Worm (Caenorhabditis elegans) whole organism, L4 larva: ENCODE data around the gene clec-67.

ENCODE experiments used
- F10B5.3 ChIP-seq: sonication (generic microtip); optimal IDR thresholded peaks from 2 replicates; lab custom pipeline; 2016; ENCODE audit warnings: mild to moderate bottlenecking, missing genetic modification characterization, missing compliant biosample characterization
- F26F4.8 ChIP-seq: fragments of 200-800 bp; sonication (Bioruptor generic); conservative IDR thresholded peaks from 2 replicates; pipeline ENCODE4 v1.3.6; 2022; ENCODE audit warnings: missing genetic modification characterization, missing compliant biosample characterization
- F37D6.2 ChIP-seq: sonication (generic microtip); optimal IDR thresholded peaks from 2 replicates; lab custom pipeline; 2016; ENCODE audit warnings: mild to moderate bottlenecking, missing genetic modification characterization, missing compliant biosample characterization
- F44E2.7 ChIP-seq: fragments of 200-800 bp; sonication (Bioruptor generic); IDR thresholded peaks from 2 replicates; pipeline ENCODE4 v2.1.2; 2022; ENCODE audit warnings: missing genetic modification characterization, missing compliant biosample characterization
- F49E8.2 ChIP-seq: sonication (generic microtip); optimal IDR thresholded peaks from 2 replicates; lab custom pipeline; 2016; ENCODE audit warnings: missing compliant biosample characterization, mild to moderate bottlenecking, missing genetic modification characterization, borderline replicate concordance
- T20F7.1 ChIP-seq: fragments of 200-800 bp; sonication (Bioruptor generic); optimal IDR thresholded peaks from 2 replicates; lab custom pipeline; 2018; ENCODE audit warnings: mild to moderate bottlenecking, missing genetic modification characterization, missing compliant biosample characterization
- ZK546.5 ChIP-seq, 2 experiments: sonication (generic microtip); optimal IDR thresholded peaks; 2 replicates each; lab custom pipeline; 2017; ENCODE audit warnings: missing biosample characterization in 2 of 2, missing genetic modification characterization in 2 of 2
- attf-4 ChIP-seq: sonication (generic microtip); optimal IDR thresholded peaks from 3 replicates; lab custom pipeline; 2017; ENCODE audit warnings: missing biosample characterization, missing genetic modification characterization
- ceh-44 ChIP-seq: fragments of 200-800 bp; sonication (Bioruptor generic); IDR thresholded peaks from 2 replicates; pipeline ENCODE4 v1.3.6; 2022; ENCODE audit warnings: missing genetic modification reagents, missing genetic modification characterization, missing compliant biosample characterization
- ceh-82 ChIP-seq: sonication (generic microtip); optimal IDR thresholded peaks from 2 replicates; lab custom pipeline; 2017; ENCODE audit warnings: missing biosample characterization, missing genetic modification characterization
- daf-16 ChIP-seq, 3 experiments: sonication (generic microtip); optimal IDR thresholded peaks; 2 replicates each; lab custom pipeline; 2016 to 2017; ENCODE audit warnings: missing genetic modification characterization in 3 of 3, missing genetic modification reagents in 3 of 3, mild to moderate bottlenecking in 2 of 3, missing compliant biosample characterization in 2 of 3, missing biosample characterization in 1 of 3, moderate library complexity in 1 of 3
- daf-19 ChIP-seq: fragments of 200-800 bp; sonication (Bioruptor generic); conservative IDR thresholded peaks from 2 replicates; pipeline ENCODE4 v1.3.6; 2022; ENCODE audit warnings: missing genetic modification characterization, missing compliant biosample characterization
- daf-8 ChIP-seq: fragments of 200-800 bp; sonication (Bioruptor generic); IDR thresholded peaks from 2 replicates; pipeline ENCODE4 v1.3.6; 2022; ENCODE audit warnings: missing genetic modification characterization, missing compliant biosample characterization
- dmd-6 ChIP-seq: fragments of 200-800 bp; sonication (Bioruptor generic); IDR thresholded peaks from 2 replicates; pipeline ENCODE4 v1.3.6; 2022; ENCODE audit warnings: missing genetic modification reagents, missing genetic modification characterization, missing compliant biosample characterization
- dpl-1 ChIP-seq: fragments of 150-350 bp; optimal IDR thresholded peaks from 2 replicates; lab custom pipeline; 2014; ENCODE audit warnings: missing biosample characterization, missing genetic modification reagents, missing genetic modification characterization
- duxl-1 ChIP-seq: sonication (generic microtip); optimal IDR thresholded peaks from 2 replicates; lab custom pipeline; 2016; ENCODE audit warnings: mild to moderate bottlenecking, missing genetic modification characterization, moderate library complexity, missing compliant biosample characterization; ENCODE audit not compliant: poor library complexity
- fkh-10 ChIP-seq: fragments of 150-350 bp; optimal IDR thresholded peaks from 2 replicates; lab custom pipeline; 2014; ENCODE audit warnings: missing biosample characterization, missing genetic modification reagents, missing genetic modification characterization
- fos-1 ChIP-seq: fragments of 150-350 bp; optimal IDR thresholded peaks from 2 replicates; lab custom pipeline; 2014; ENCODE audit warnings: missing biosample characterization, missing genetic modification characterization
- gei-8 ChIP-seq: fragments of 200-800 bp; sonication (Bioruptor generic); optimal IDR thresholded peaks from 2 replicates; lab custom pipeline; 2018; ENCODE audit warnings: mild to moderate bottlenecking, missing genetic modification characterization, missing compliant biosample characterization
- lin-1 ChIP-seq: fragments of 200-800 bp; sonication (Bioruptor generic); IDR thresholded peaks from 2 replicates; pipeline ENCODE4 v1.3.6; 2022; ENCODE audit warnings: missing genetic modification reagents, missing genetic modification characterization, missing compliant biosample characterization
- lir-3 ChIP-seq: sonication (generic microtip); optimal IDR thresholded peaks from 2 replicates; lab custom pipeline; 2016; ENCODE audit warnings: mild to moderate bottlenecking, missing genetic modification characterization, missing compliant biosample characterization
- lsy-2 ChIP-seq, 2 experiments: fragments of 150-350 bp in 1 of 2; sonication (generic microtip) in 1 of 2; optimal IDR thresholded peaks; 2 replicates each; lab custom pipeline; 2014 to 2017; ENCODE audit warnings: missing biosample characterization in 2 of 2, missing genetic modification characterization in 2 of 2
- madf-9 ChIP-seq: fragments of 200-800 bp; sonication (Bioruptor generic); conservative IDR thresholded peaks from 2 replicates; pipeline ENCODE4 v1.3.6; 2022; ENCODE audit warnings: missing genetic modification reagents, missing genetic modification characterization, missing compliant biosample characterization
- mdl-1 ChIP-seq, 2 experiments: fragments of 150-350 bp in 1 of 2; sonication (generic microtip) in 1 of 2; optimal IDR thresholded peaks; 2 replicates each; lab custom pipeline; 2014 to 2017; ENCODE audit warnings: missing biosample characterization in 2 of 2, missing genetic modification characterization in 2 of 2
- mxl-3 ChIP-seq: fragments of 200-800 bp; sonication (Bioruptor generic); optimal IDR thresholded peaks from 2 replicates; lab custom pipeline; 2018; ENCODE audit warnings: mild to moderate bottlenecking, missing genetic modification characterization, missing compliant biosample characterization
- nhr-102 ChIP-seq: sonication (generic microtip); optimal IDR thresholded peaks from 2 replicates; lab custom pipeline; 2016; ENCODE audit warnings: mild to moderate bottlenecking, missing genetic modification characterization, moderate library complexity, missing compliant biosample characterization
- nhr-111 ChIP-seq: fragments of 200-800 bp; sonication (Bioruptor generic); optimal IDR thresholded peaks from 2 replicates; lab custom pipeline; 2018; ENCODE audit warnings: mild to moderate bottlenecking, missing genetic modification characterization, missing compliant biosample characterization
- nhr-28 ChIP-seq: fragments of 150-350 bp; optimal IDR thresholded peaks from 2 replicates; lab custom pipeline; 2014; ENCODE audit warnings: missing biosample characterization, missing genetic modification characterization
- nhr-41 ChIP-seq: fragments of 200-800 bp; sonication (Bioruptor generic); IDR thresholded peaks from 2 replicates; pipeline ENCODE4 v1.3.6; 2022; ENCODE audit warnings: missing genetic modification reagents, missing genetic modification characterization, missing compliant biosample characterization
- php-3 ChIP-seq: fragments of 200-800 bp; sonication (Bioruptor generic); IDR thresholded peaks from 2 replicates; pipeline ENCODE4 v1.3.6; 2022; ENCODE audit warnings: missing genetic modification reagents, missing genetic modification characterization, missing compliant biosample characterization
- saeg-2 ChIP-seq: fragments of 200-800 bp; sonication (Bioruptor generic); IDR thresholded peaks from 2 replicates; pipeline ENCODE4 v1.3.6; 2022; ENCODE audit warnings: missing genetic modification reagents, missing genetic modification characterization, missing compliant biosample characterization
- sdz-12 ChIP-seq: fragments of 200-800 bp; sonication (Bioruptor generic); optimal IDR thresholded peaks from 2 replicates; lab custom pipeline; 2018; ENCODE audit warnings: mild to moderate bottlenecking, missing genetic modification characterization, missing compliant biosample characterization
- skn-1 ChIP-seq: fragments of 150-350 bp; optimal IDR thresholded peaks from 2 replicates; lab custom pipeline; 2014; ENCODE audit warnings: missing biosample characterization, missing genetic modification characterization
- snpc-4 ChIP-seq: fragments of 150-350 bp; optimal IDR thresholded peaks from 2 replicates; lab custom pipeline; 2014; ENCODE audit warnings: missing biosample characterization, missing genetic modification characterization
- tag-97 ChIP-seq: fragments of 200-800 bp; sonication (Bioruptor generic); IDR thresholded peaks from 2 replicates; pipeline ENCODE4 v1.3.6; 2022; ENCODE audit warnings: missing genetic modification characterization, missing compliant biosample characterization
- tra-1 ChIP-seq: fragments of 200-800 bp; sonication (Bioruptor generic); IDR thresholded peaks from 2 replicates; pipeline ENCODE4 v1.3.6; 2022; ENCODE audit warnings: missing genetic modification reagents, missing genetic modification characterization, missing compliant biosample characterization
- unc-62 ChIP-seq, 3 experiments: fragments of 150-350 bp in 1 of 3; sonication (generic microtip); optimal IDR thresholded peaks in 2 of 3; peaks in 1 of 3; 1 replicate in 1 of 3; 2 replicates in 2 of 3; lab custom pipeline; 2014 to 2017; ENCODE audit warnings: missing biosample characterization in 3 of 3, missing genetic modification characterization in 3 of 3, missing genetic modification reagents in 3 of 3, missing genotype in 1 of 3
- zip-2 ChIP-seq: fragments of 150-350 bp; optimal IDR thresholded peaks from 2 replicates; lab custom pipeline; 2014; ENCODE audit warnings: missing biosample characterization, missing genetic modification characterization
- ztf-7 ChIP-seq: fragments of 150-350 bp; optimal IDR thresholded peaks from 2 replicates; lab custom pipeline; 2014; ENCODE audit warnings: missing biosample characterization, missing genetic modification characterization

clec-67 gene

DNA sequence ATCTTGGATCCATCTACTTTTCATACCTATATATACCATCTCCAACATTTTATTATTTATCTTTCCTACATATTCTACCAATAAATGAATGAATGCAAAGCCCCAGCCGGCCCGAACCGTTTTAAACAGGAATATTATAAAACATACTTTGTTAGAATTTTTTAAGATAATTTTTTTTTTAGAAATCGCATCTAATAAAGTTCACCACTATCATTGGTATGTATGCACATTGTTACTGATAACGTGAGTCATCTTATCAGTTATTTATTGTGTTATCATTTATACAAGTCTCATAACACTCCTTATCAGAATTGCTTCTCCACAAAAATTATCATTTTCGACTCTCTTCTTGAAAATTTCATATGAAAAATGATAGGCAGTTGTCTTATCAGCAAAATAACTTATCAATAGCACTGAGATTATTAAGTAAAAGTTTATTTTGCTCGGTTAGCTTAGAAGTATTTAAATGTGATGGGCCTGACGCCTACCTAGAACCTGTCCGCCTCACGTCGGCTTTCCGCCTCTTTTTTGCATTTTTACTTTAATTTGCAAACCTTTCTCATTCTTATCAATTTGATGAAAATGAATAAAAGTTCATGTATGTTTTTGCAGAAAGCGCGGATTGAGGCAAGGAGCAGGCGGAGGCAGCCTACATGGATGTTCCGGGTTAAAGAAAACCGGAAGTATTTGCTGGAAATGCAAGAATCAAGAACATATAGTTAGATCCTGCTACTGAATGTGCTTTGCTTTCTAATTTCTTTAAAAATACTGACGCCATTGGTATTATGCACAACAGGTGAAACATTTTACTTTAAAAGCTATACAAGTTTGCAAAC lies 22.0 kb upstream of the clec-67 start, which contains the start of gene srz-62 (continued):
- TF ChIP-seq lin-1 (GFP tag; lab: Robert Waterston, UW), result peak; percentile 97
- TF ChIP-seq mdl-1 (tag; optimal IDR thresholded peaks at IDR 0.05; lab: Kevin White, UChicago), result peak in 1 of 2 experiments; percentile 70
- TF ChIP-seq F44E2.7 (GFP tag; lab: Robert Waterston, UW), result no peak
- peak; percentile 95 for TF ChIP-seq tra-1
- peak; percentile 87 for TF ChIP-seq fos-1 (tag; lab: Kevin White, UChicago)
- no peak for TF ChIP-seq zip-2 (tag; lab: Kevin White, UChicago)
- no peak for TF ChIP-seq ceh-82
- peak; percentile 13 for TF ChIP-seq mxl-3 (GFP tag; lab: Kevin White, UChicago)
- peak in 1 of 2 experiments; percentile 76 for TF ChIP-seq daf-16 (GFP tag; optimal IDR thresholded peaks at IDR 0.05; lab: Kevin White, UChicago)
- TF ChIP-seq daf-16 (tag; optimal IDR thresholded peaks at IDR 0.05; lab: Kevin White, UChicago), result peak; percentile 97
- TF ChIP-seq lsy-2 (tag; optimal IDR thresholded peaks at IDR 0.05; lab: Kevin White, UChicago), result no peak
- TF ChIP-seq skn-1, result no peak
- TF ChIP-seq T20F7.1 (GFP tag; lab: Kevin White, UChicago), result peak; percentile 53
- no peak for TF ChIP-seq nhr-41 (GFP tag; lab: Robert Waterston, UW)
- TF ChIP-seq php-3 (GFP tag; lab: Robert Waterston, UW), result peak; percentile 98
- TF ChIP-seq F37D6.2 (tag; lab: Kevin White, UChicago), result no peak
- TF ChIP-seq unc-62 (GFP tag; optimal IDR thresholded peaks at IDR 0.05 in 1 of 2; lab: Kevin White, UChicago), result peak in 1 of 2 experiments; percentile 63
- no peak for TF ChIP-seq unc-62 (tag; optimal IDR thresholded peaks at IDR 0.05; lab: Kevin White, UChicago)
- TF ChIP-seq nhr-28 (tag; lab: Kevin White, UChicago), result peak; percentile 97
- no peak for TF ChIP-seq ztf-7 (tag; lab: Kevin White, UChicago)
- no peak for TF ChIP-seq lir-3 (tag; lab: Kevin White, UChicago)

- TF ChIP-seq attf-4 (tag; lab: Kevin White, UChicago), result no peak
- TF ChIP-seq tra-1, result no peak
- TF ChIP-seq saeg-2, result no peak
- TF ChIP-seq fkh-10 (GFP tag; lab: Kevin White, UChicago), result no peak
- TF ChIP-seq dpl-1 (GFP tag; lab: Kevin White, UChicago), result no peak
- TF ChIP-seq nhr-102 (tag; lab: Kevin White, UChicago), result no peak
- no peak for TF ChIP-seq daf-19
- TF ChIP-seq ZK546.5 (tag; optimal IDR thresholded peaks at IDR 0.05; lab: Kevin White, UChicago), result no peak
- no peak for TF ChIP-seq tag-97
- TF ChIP-seq mdl-1 (tag; optimal IDR thresholded peaks at IDR 0.05; lab: Kevin White, UChicago), result no peak
- no peak for TF ChIP-seq sdz-12 (GFP tag; lab: Kevin White, UChicago)
- no peak for TF ChIP-seq ceh-44 (GFP tag; lab: Robert Waterston, UW)
- TF ChIP-seq F49E8.2, result no peak
- no peak for TF ChIP-seq F26F4.8 (GFP tag; lab: Robert Waterston, UW)
- no peak for TF ChIP-seq daf-8 (GFP tag; lab: Robert Waterston, UW)
- TF ChIP-seq, all 104 proteins: peak for 0
These were observed 19.0 kb upstream of the clec-67 start, which contains the start of gene F56D6.6 for ce11 chrIV:3902955-3903354. TSS of gene F56D6.6 (plus strand) at chrIV:3903255.

DNA sequence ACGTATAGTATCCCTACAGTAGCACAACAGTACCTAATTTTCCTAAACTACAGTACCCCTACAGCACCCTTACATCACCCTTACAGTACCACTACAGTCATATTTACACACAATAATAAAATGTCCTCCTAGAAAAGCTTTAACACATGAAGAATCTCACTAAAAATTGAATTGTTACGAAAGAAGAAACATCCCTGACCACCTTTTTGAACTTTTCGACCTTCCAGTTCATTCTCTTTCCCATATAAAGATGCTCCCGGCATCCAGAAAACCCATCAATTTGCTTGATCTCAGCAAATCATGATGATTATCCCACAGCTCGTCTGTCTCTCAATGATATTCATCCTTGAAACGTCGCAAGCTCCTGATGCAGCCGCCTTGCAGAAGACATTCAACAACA lies 17.3 kb upstream of the clec-67 start, which contains the start of gene F56D6.21:
Gene F56D6.21 (plus strand): TSS at position 301 of the 400 bp plus-strand sequence.
- TF ChIP-seq madf-9 (GFP tag; lab: Robert Waterston, UW), result no peak
- no peak for TF ChIP-seq lsy-2 (tag; optimal IDR thresholded peaks at IDR 0.05; lab: Kevin White, UChicago)
- no peak for TF ChIP-seq nhr-111 (GFP tag; lab: Kevin White, UChicago)
- no peak for TF ChIP-seq snpc-4
- no peak for TF ChIP-seq F10B5.3 (tag; lab: Kevin White, UChicago)
- no peak for TF ChIP-seq duxl-1 (tag; lab: Kevin White, UChicago)
- no peak for TF ChIP-seq gei-8 (GFP tag; lab: Kevin White, UChicago)
- no peak for TF ChIP-seq skn-1
- TF ChIP-seq dmd-6 (GFP tag; lab: Robert Waterston, UW), result no peak
- no peak for TF ChIP-seq nhr-28 (tag; lab: Kevin White, UChicago)
